Worm (Caenorhabditis elegans): ENCODE data around the gene mfsd-6.

DNA sequence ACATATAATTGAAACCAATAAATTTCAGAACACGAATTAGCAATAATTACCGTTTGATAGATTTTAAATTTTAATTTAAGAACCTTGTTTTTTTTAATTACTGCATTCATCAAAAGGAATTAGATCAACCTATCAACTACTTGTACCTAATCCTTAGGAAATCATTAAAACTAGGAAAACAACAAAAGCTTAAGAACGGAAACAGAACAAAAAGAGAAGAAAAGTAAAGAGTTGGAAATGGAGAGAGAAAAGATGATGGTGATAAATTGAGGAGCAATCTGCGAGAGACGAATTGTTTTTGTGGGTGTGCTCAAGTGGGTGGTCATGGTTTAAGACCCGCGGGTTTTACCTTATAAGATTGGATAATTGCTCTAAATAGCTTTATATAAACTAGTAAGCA is 43.9 kb downstream of the mfsd-6 start:
- TF ChIP-seq unc-86 (tag; optimal IDR thresholded peaks at IDR 0.05) (no peak), fkh-10 (GFP tag; optimal IDR thresholded peaks at IDR 0.05) (no peak), ref-2 (tag; optimal IDR thresholded peaks at IDR 0.05) (no peak), unc-3 (GFP tag; conservative IDR thresholded peaks at IDR 0.05) (no peak), unc-3 (tag; optimal IDR thresholded peaks at IDR 0.05) (no peak), ceh-14 (tag; optimal IDR thresholded peaks at IDR 0.05) (no peak)

Data from whole organism, late embryonic.